Fruit fly (Drosophila melanogaster): Measurements from ENCODE around the gene Prosbeta2R1.
A peak's percentile ranks its signal among the peaks of the same experiment; 100 is the strongest.

Gene Prosbeta2R1

DNA sequence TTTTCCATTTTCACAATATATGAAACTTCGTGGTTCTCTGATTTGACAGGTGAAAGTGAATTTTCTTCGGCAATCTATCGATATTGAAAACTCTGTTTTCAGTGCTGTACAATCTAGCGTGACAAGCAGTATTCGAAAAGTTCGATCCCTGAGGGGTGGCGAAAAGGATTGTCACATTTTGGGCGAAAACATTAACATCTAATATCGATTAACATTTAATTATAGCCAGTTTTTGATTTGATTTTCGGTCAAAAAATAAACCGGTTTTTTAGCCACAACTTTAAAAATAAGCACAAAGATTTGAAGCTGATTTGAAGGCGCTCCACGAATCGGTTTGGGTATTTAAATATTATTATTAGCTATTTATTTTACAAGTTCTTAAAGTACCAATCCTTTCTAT is 4.1 kb downstream of the Prosbeta2R1 start, which contains the start of gene CG44329:
TSS of gene CG44329 (minus strand) at position 101 of the 400 bp plus-strand sequence.
- TF ChIP-seq lola (GFP tag; optimal IDR thresholded peaks at IDR 0.05) (no peak), N (GFP tag; optimal IDR thresholded peaks at IDR 0.05) (no peak), sage (GFP tag; optimal IDR thresholded peaks at IDR 0.05) (no peak), tai (GFP tag; optimal IDR thresholded peaks at IDR 0.05) (no peak), Hr78 (GFP tag; optimal IDR thresholded peaks at IDR 0.05) (no peak), dl (GFP tag; optimal IDR thresholded peaks at IDR 0.05; ENCODE audit: insufficient read depth in 1 of 2, partially characterized antibody in 2 of 2) (no peak), GATAd (GFP tag; optimal IDR thresholded peaks at IDR 0.05) (no peak), h (GFP tag; optimal IDR thresholded peaks at IDR 0.05) (no peak), Rel (GFP tag; optimal IDR thresholded peaks at IDR 0.05) (no peak), Rel (tag; optimal IDR thresholded peaks at IDR 0.05) (no peak), pan (optimal IDR thresholded peaks at IDR 0.05) (no peak), Hnf4 (GFP tag; optimal IDR thresholded peaks at IDR 0.05) (no peak), jim (GFP tag; optimal IDR thresholded peaks at IDR 0.05) (no peak), Myc (optimal IDR thresholded peaks at IDR 0.05) (no peak), Jra (GFP tag; optimal IDR thresholded peaks at IDR 0.05) (no peak), Dif (GFP tag; optimal IDR thresholded peaks at IDR 0.05; ENCODE audit: partially characterized antibody) (no peak), sv (GFP tag; optimal IDR thresholded peaks at IDR 0.05) (no peak), foxo (GFP tag; optimal IDR thresholded peaks at IDR 0.05) (no peak), CG32264 (GFP tag; optimal IDR thresholded peaks at IDR 0.05) (no peak), CrebA (GFP tag; optimal IDR thresholded peaks at IDR 0.05; ENCODE audit: borderline replicate concordance) (no peak), brk (GFP tag; optimal IDR thresholded peaks at IDR 0.05) (no peak)

DNA sequence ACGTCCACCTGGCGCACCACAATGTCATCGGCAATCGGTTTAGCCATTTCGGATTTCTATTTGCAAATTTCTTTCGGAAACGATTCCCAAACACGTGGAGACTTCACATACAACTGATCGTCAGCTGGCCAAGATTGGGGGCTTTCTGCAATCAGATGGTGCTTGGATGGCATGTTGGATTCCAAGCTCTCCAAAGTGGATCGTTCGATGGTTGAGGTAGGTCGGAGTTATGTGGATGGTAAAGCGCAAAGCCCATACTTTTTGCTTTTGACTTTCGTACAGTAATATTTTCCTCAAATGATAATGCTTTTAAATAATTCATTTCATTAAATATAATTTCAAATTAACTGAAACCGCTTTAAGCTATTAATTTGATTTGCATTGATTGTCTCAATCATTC is 7.0 kb downstream of the Prosbeta2R1 start, which contains the start of gene AgmNAT:
TSS of gene AgmNAT (minus strand) at position 101 of the 400 bp plus-strand sequence.
- no peak for TF ChIP-seq Myc (optimal IDR thresholded peaks at IDR 0.05)
- no peak for TF ChIP-seq GATAd (GFP tag; optimal IDR thresholded peaks at IDR 0.05)
- TF ChIP-seq br (GFP tag; optimal IDR thresholded peaks at IDR 0.05), result no peak
- TF ChIP-seq OdsH (GFP tag; optimal IDR thresholded peaks at IDR 0.05), result no peak
- TF ChIP-seq brk (GFP tag; optimal IDR thresholded peaks at IDR 0.05), result no peak
- no peak for TF ChIP-seq Dfd (GFP tag; optimal IDR thresholded peaks at IDR 0.05)
- no peak for TF ChIP-seq tai (GFP tag; optimal IDR thresholded peaks at IDR 0.05)
- TF ChIP-seq Hr83 (GFP tag; optimal IDR thresholded peaks at IDR 0.05; ENCODE audit: poor library complexity, severe bottlenecking), result no peak

DNA sequence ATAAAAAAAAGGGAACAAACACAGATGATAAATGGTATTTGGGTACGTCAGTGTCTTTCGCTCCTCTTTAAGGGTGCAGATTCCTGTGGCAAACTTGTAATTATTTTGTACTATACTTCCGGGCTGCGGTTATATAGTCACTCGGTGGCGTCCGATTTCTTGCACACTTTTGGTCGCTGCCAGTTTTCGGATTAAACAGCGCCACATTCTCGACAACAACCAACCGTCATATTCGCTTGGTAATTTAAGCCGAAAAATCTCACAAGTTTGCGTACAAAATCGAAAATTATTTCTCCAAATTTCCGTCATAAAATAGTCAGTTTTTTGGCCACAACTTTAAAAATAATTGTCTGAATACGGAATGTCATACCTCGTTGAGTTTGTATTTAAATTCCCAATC is 8.4 kb downstream of the Prosbeta2R1 start:
- TF ChIP-seq Myc (optimal IDR thresholded peaks at IDR 0.05) (peak; percentile 63), Abd-B (GFP tag; optimal IDR thresholded peaks at IDR 0.05) (no peak), Dfd (GFP tag; optimal IDR thresholded peaks at IDR 0.05) (no peak)

DNA sequence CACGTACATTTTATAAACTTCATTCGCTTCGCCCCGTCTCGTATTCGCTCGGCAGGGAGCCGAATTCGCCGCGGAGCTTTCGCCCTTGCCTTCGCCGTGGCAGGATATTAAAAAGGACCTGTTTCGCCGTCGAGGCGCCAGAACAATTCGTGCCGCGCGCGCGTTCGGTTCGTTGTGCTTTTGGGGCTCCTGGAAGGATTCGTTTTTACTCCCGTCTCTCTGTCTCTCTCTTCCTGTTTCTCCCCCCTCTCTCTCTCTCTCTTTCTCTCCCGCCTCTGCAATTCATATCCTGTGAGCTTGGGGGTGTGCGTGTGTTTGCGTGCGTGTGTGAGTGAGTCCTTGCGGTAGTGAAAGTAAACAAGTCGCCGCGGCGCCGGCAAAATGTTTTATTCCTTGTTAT is 9.7 kb downstream of the Prosbeta2R1 start, which contains the start of gene CG15765:
TSS of gene CG15765 (plus strand) at position 132 of the 400 bp plus-strand sequence.
- TF ChIP-seq CG32264 (GFP tag; optimal IDR thresholded peaks at IDR 0.05) (no peak), jim (GFP tag; optimal IDR thresholded peaks at IDR 0.05) (no peak), Jra (GFP tag; optimal IDR thresholded peaks at IDR 0.05) (no peak), usp (GFP tag; optimal IDR thresholded peaks at IDR 0.05) (no peak), Sp1 (GFP tag; optimal IDR thresholded peaks at IDR 0.05) (no peak), sv (GFP tag; optimal IDR thresholded peaks at IDR 0.05) (no peak), woc (GFP tag; optimal IDR thresholded peaks at IDR 0.05) (no peak)

DNA sequence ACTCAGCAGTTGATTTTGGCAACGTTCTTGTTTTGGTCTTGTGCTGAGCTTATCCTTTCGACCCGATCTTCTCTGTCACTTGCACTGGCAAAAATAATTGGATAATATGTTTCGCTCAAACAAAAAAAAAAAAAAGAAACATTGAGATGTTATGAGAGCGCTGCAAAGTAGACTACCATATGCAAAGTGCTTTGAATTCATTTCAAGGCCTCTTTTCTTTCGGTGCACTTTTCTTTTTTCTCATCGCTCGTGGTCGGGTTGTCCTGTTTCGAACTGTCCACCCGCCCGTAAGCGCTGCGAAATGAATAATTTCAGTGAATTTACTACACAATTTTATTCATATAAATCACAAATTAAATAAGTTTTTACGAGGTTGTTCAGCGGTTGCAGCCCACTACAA is 11.2 kb downstream of the Prosbeta2R1 start:
- TF ChIP-seq HLH106 (tag; optimal IDR thresholded peaks at IDR 0.05), result peak; percentile 11
- peak in 1 of 2 experiments; percentile 31 for TF ChIP-seq foxo (GFP tag; optimal IDR thresholded peaks at IDR 0.05)
- TF ChIP-seq CrebA (GFP tag; optimal IDR thresholded peaks at IDR 0.05; ENCODE audit: borderline replicate concordance), result no peak
- TF ChIP-seq Vsx2 (GFP tag; optimal IDR thresholded peaks at IDR 0.05; ENCODE audit: partially characterized antibody), result no peak
- TF ChIP-seq sage (GFP tag; optimal IDR thresholded peaks at IDR 0.05), result no peak
- TF ChIP-seq fru (GFP tag; optimal IDR thresholded peaks at IDR 0.05), result peak; percentile 1
- peak; percentile 2 for TF ChIP-seq h (GFP tag; optimal IDR thresholded peaks at IDR 0.05)
- no peak for TF ChIP-seq dmrt93B (GFP tag; optimal IDR thresholded peaks at IDR 0.05)
- no peak for TF ChIP-seq Mio (GFP tag; optimal IDR thresholded peaks at IDR 0.05)
- no peak for TF ChIP-seq ey (GFP tag; optimal IDR thresholded peaks at IDR 0.05)
- TF ChIP-seq CG32264 (GFP tag; optimal IDR thresholded peaks at IDR 0.05), result no peak

Measured in whole organism, wandering third instar larva.